Worm (Caenorhabditis elegans): ENCODE data around the gene ZK262.4.
"Not testable (repeated sequence)": the region's sequence is repeated elsewhere in the genome, so short reads cannot be mapped to it uniquely, and the experiment has no call there.

Gene ZK262.4

DNA sequence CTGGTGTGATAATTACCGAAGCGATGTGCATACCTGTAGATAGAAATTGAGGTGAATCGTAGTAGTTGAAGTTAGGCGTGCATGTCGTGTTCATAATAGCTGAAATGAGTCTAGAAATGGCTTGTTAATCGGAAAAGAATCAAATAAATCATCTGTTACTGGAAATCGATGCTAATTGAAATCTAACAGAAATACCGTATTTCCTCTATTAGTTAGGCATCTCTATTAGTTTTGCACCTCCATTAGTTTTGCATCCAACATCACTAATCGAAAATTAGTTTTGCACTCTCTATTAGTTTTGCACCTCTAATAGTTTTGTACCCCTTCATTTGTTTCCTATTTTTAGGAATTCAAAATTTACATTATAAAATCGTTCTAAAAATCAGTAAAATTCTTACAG, 19.6 kb downstream of the ZK262.4 start, which contains the start of gene srh-209:
Gene srh-209 (minus strand): TSS at position 101 of the 400 bp plus-strand sequence.
- TF ChIP-seq unc-62 (GFP tag; optimal IDR thresholded peaks at IDR 0.05); bed-3 (GFP tag; optimal IDR thresholded peaks at IDR 0.05); lin-13 (tag; optimal IDR thresholded peaks at IDR 0.05): not testable (repeated sequence)

DNA sequence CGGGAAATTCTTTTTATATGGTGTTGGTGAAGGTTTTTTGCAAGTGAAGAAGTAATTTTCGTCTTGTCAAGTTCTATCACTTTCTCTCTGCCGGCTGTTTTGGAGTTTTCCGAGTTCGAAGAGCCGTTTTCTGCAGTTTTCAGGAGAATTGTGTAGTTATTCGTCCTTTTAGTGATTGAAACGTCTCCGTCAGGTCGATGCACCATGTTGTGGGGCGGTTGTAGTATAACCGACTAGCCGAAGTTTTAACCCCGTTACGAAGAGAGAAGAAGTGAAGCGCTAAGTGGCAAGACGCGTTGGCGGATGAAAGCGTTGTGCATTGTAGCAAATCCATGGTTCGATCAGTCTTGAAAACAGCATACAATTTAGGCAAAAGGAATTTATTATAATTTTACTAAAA, 21.6 kb downstream of the ZK262.4 start:
- no peak for TF ChIP-seq mls-2 (tag; optimal IDR thresholded peaks at IDR 0.05)

DNA sequence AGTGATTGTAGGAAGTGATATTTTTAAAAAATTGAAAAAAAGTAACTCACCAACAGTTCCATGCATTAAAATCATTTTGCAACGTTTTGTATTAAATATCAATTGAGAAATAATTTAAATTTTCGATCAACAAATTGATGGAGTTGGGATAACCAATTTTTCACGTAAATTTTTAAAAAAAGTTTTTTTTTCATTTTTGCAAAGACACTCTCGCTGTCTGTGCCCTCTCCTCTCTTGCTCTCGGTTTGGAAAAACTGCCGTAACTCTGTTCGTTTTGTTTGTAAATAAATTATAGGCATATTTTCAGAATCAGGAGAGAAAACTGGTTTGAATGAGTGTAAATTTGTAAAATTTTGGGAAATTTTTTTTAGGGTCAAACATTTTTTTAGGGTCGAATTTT, 26.6 kb downstream of the ZK262.4 start, which contains the start of gene Y51A2B.16:
Gene Y51A2B.16 (minus strand): TSS at position 101 of the 400 bp plus-strand sequence.
- TF ChIP-seq nhr-237 (tag; optimal IDR thresholded peaks at IDR 0.05) (no peak), nhr-28 (tag; optimal IDR thresholded peaks at IDR 0.05) (no peak), unc-120 (tag; optimal IDR thresholded peaks at IDR 0.05; ENCODE audit: poor library complexity, severe bottlenecking) (no peak), ztf-11 (tag; optimal IDR thresholded peaks at IDR 0.05) (no peak), ceh-39 (tag; optimal IDR thresholded peaks at IDR 0.05) (no peak), unc-62 (GFP tag; optimal IDR thresholded peaks at IDR 0.05) (no peak), pha-4 (tag; optimal IDR thresholded peaks at IDR 0.05) (no peak), sptf-1 (tag; optimal IDR thresholded peaks at IDR 0.05) (no peak), ham-2 (GFP tag; optimal IDR thresholded peaks at IDR 0.05) (no peak), sem-2 (GFP tag; optimal IDR thresholded peaks at IDR 0.05) (no peak), mls-2 (tag; optimal IDR thresholded peaks at IDR 0.05) (no peak), lin-13 (tag; optimal IDR thresholded peaks at IDR 0.05) (no peak), ces-1 (GFP tag; optimal IDR thresholded peaks at IDR 0.05) (no peak), elt-3 (tag; optimal IDR thresholded peaks at IDR 0.05) (no peak), bed-3 (GFP tag; optimal IDR thresholded peaks at IDR 0.05) (no peak), cnd-1 (tag; optimal IDR thresholded peaks at IDR 0.05) (no peak), nhr-12 (tag; optimal IDR thresholded peaks at IDR 0.05) (no peak)

DNA sequence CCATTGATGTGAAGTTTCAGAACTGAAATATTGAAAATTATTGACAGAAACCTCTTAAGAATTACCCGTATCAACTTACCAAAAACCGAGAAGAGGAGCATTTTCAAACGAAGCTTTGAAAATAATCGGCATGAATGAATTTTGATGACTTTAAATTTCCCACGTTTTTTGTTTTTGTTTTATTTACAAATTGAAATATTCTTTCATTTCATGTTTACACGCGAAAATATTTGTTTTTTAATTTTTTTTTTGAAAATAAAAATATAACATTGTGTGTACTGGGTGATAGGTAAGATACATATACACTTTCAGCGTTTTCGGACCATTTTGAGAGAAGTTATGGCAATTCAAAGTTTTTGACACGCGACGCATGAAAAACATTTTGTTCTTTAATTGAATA, 28.7 kb downstream of the ZK262.4 start, which contains the start of gene Y51A2B.9:
Gene Y51A2B.9 (minus strand): TSS at position 101 of the 400 bp plus-strand sequence.
- TF ChIP-seq ces-1 (GFP tag; optimal IDR thresholded peaks at IDR 0.05) (no peak), zip-8 (tag; optimal IDR thresholded peaks at IDR 0.05) (no peak), hlh-1 (tag; optimal IDR thresholded peaks at IDR 0.05) (no peak), tbx-8 (GFP tag; optimal IDR thresholded peaks at IDR 0.05) (no peak), nhr-12 (tag; optimal IDR thresholded peaks at IDR 0.05) (no peak), pha-4 (tag; optimal IDR thresholded peaks at IDR 0.05) (no peak)

DNA sequence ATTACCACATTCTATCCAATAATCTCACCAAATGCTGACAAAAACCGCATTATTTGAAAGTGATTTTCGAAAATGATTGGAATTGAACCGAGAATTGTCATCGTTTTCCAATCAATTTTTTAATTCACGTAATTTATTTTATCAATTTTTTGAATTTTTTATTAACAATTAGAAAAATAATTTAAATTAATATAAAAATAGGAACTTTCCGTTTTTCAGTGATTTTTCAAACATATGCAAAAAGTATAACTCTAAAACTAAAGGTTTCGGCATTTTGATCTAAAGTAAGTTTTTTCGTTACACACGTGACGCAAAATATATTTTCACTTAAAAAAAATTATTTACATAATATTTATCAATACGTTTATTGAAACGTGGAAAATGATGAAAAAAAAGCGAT, 30.2 kb downstream of the ZK262.4 start, which contains the start of gene Y51A2B.6:
Gene Y51A2B.6 (minus strand): TSS at position 101 of the 400 bp plus-strand sequence.
- TF ChIP-seq ztf-11 (tag; optimal IDR thresholded peaks at IDR 0.05) (no peak), elt-1 (tag; optimal IDR thresholded peaks at IDR 0.05; ENCODE audit: borderline replicate concordance, insufficient read depth) (no peak), pha-4 (tag; optimal IDR thresholded peaks at IDR 0.05) (no peak), tbx-8 (GFP tag; optimal IDR thresholded peaks at IDR 0.05) (no peak), nhr-12 (tag; optimal IDR thresholded peaks at IDR 0.05) (no peak), lin-13 (tag; optimal IDR thresholded peaks at IDR 0.05) (no peak), mab-5 (tag; optimal IDR thresholded peaks at IDR 0.05) (no peak), bed-3 (GFP tag; optimal IDR thresholded peaks at IDR 0.05) (no peak), flh-1 (GFP tag; optimal IDR thresholded peaks at IDR 0.05) (no peak), nhr-28 (tag; optimal IDR thresholded peaks at IDR 0.05) (no peak)

DNA sequence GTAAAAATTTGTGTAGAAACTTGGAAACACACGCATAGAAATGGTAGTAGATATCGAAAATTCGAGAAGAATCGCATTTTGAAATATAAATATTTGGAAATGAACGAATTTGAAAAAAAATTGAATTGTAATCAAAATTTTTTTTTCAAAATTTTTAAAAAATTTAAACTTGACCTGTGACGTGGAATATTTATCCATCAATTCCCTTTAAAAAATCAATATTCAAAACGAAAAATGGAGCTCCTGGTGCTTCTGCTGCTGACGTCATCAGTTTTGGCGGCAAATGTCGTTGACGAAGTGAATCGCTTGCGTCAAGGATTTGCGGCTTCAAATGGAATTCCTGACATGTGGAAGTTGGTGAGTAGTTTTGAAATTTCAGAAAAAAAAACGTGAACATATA, 35.3 kb downstream of the ZK262.4 start, which contains the start of the genes Y51A2B.4 and Y51A2B.5:
Gene Y51A2B.4 (minus strand): TSS at position 101 of the 400 bp plus-strand sequence.
Gene Y51A2B.5 (plus strand): TSS at position 232 of the 400 bp plus-strand sequence.
- TF ChIP-seq ceh-83 (GFP tag; optimal IDR thresholded peaks at IDR 0.05) = no peak
- TF ChIP-seq hlh-1 (tag; optimal IDR thresholded peaks at IDR 0.05) = no peak
- no peak for TF ChIP-seq lin-13 (tag; optimal IDR thresholded peaks at IDR 0.05)
- TF ChIP-seq sptf-1 (tag; optimal IDR thresholded peaks at IDR 0.05) = no peak
- TF ChIP-seq ham-2 (GFP tag; optimal IDR thresholded peaks at IDR 0.05) = no peak
- TF ChIP-seq blmp-1 (tag; optimal IDR thresholded peaks at IDR 0.05) = no peak

DNA sequence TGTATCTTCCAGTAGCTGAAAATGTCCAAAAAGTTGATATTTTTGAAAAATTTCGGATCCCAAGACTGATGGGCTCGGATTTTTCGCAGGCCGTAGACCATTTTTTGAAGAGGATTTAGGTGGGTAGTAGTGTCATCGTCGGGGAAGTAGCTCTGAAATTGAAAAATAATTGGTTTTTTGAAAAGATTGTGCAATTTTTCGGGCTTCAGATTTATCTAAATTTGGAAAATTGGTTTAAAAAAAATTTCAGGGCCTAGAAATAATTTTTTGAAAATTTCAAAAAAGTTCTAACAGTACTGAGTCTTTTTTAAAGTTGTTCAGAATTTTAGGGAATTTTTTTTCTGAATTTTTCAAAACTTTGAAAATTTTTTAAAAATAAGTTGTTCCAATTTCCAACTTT, 41.8 kb downstream of the ZK262.4 start, which contains the start of gene nhr-288:
Gene nhr-288 (minus strand): TSS at position 101 of the 400 bp plus-strand sequence.
- TF ChIP-seq nhr-12 (tag; optimal IDR thresholded peaks at IDR 0.05) (no peak), pha-4 (tag; optimal IDR thresholded peaks at IDR 0.05) (no peak), flh-1 (GFP tag; optimal IDR thresholded peaks at IDR 0.05) (no peak), M03D4.4 (tag; optimal IDR thresholded peaks at IDR 0.05) (no peak), snpc-4 (tag; optimal IDR thresholded peaks at IDR 0.05) (no peak), nhr-237 (tag; optimal IDR thresholded peaks at IDR 0.05) (no peak), sptf-1 (tag; optimal IDR thresholded peaks at IDR 0.05) (no peak), ces-1 (GFP tag; optimal IDR thresholded peaks at IDR 0.05) (no peak), nhr-76 (tag; optimal IDR thresholded peaks at IDR 0.05) (no peak)

Measured in whole organism, mixed stage, embryonic.